Worm (Caenorhabditis elegans) whole organism, L4 larva: Measurements from ENCODE around the gene mdt-11.

Experiments used
- F44E2.7 ChIP-seq: fragments of 200-800 bp; sonication (Bioruptor generic); IDR thresholded peaks from 2 replicates; pipeline ENCODE4 v2.1.2; 2022; ENCODE audit warnings: missing genetic modification characterization, missing compliant biosample characterization
- T20F7.1 ChIP-seq: fragments of 200-800 bp; sonication (Bioruptor generic); optimal IDR thresholded peaks from 2 replicates; lab custom pipeline; 2018; ENCODE audit warnings: mild to moderate bottlenecking, missing genetic modification characterization, missing compliant biosample characterization
- Y48G9A.11 ChIP-seq: fragments of 200-800 bp; sonication (Bioruptor generic); IDR thresholded peaks from 2 replicates; pipeline ENCODE4 v1.3.6; 2022; ENCODE audit warnings: missing genetic modification reagents, missing genetic modification characterization, missing compliant biosample characterization
- ZK337.2 ChIP-seq: fragments of 200-800 bp; sonication (Bioruptor generic); IDR thresholded peaks from 2 replicates; pipeline ENCODE4 v1.3.6; 2022; ENCODE audit warnings: missing genetic modification reagents, missing genetic modification characterization, missing compliant biosample characterization
- aha-1 ChIP-seq: fragments of 150-350 bp; peaks from one replicate; lab custom pipeline; 2014; ENCODE audit warnings: missing biosample characterization, missing genetic modification characterization
- ama-1 ChIP-seq: fragments of 150-350 bp; optimal IDR thresholded peaks from 2 replicates; lab custom pipeline; 2014; ENCODE audit warnings: inconsistent platforms, mixed read lengths
- attf-4 ChIP-seq: sonication (generic microtip); optimal IDR thresholded peaks from 3 replicates; lab custom pipeline; 2017; ENCODE audit warnings: missing biosample characterization, missing genetic modification characterization
- ceh-28 ChIP-seq: fragments of 150-350 bp; optimal IDR thresholded peaks from 2 replicates; lab custom pipeline; 2014; ENCODE audit warnings: missing biosample characterization, missing genetic modification reagents, missing genetic modification characterization
- ceh-44 ChIP-seq: fragments of 200-800 bp; sonication (Bioruptor generic); IDR thresholded peaks from 2 replicates; pipeline ENCODE4 v1.3.6; 2022; ENCODE audit warnings: missing genetic modification reagents, missing genetic modification characterization, missing compliant biosample characterization
- cey-2 ChIP-seq: sonication (generic microtip); optimal IDR thresholded peaks from 3 replicates; lab custom pipeline; 2017; ENCODE audit warnings: missing genetic modification characterization, mild to moderate bottlenecking, missing compliant biosample characterization, antibody characterized with exemption, borderline replicate concordance; ENCODE audit not compliant: insufficient read depth
- ctbp-1 ChIP-seq: fragments of 200-800 bp; sonication (Bioruptor generic); IDR thresholded peaks from 2 replicates; pipeline ENCODE4 v1.3.6; 2022; ENCODE audit warnings: missing genetic modification reagents, missing genetic modification characterization, missing compliant biosample characterization
- dpl-1 ChIP-seq: fragments of 150-350 bp; optimal IDR thresholded peaks from 2 replicates; lab custom pipeline; 2014; ENCODE audit warnings: missing biosample characterization, missing genetic modification reagents, missing genetic modification characterization
- dve-1 ChIP-seq: sonication (generic microtip); optimal IDR thresholded peaks from 2 replicates; lab custom pipeline; 2017; ENCODE audit warnings: antibody characterized with exemption, mild to moderate bottlenecking, missing genetic modification characterization, missing compliant biosample characterization; ENCODE audit not compliant: insufficient read depth
- egl-27 ChIP-seq: sonication (generic microtip); optimal IDR thresholded peaks from 3 replicates; lab custom pipeline; 2017; ENCODE audit warnings: missing biosample characterization, missing genetic modification reagents, missing genetic modification characterization
- fos-1 ChIP-seq: fragments of 150-350 bp; optimal IDR thresholded peaks from 2 replicates; lab custom pipeline; 2014; ENCODE audit warnings: missing biosample characterization, missing genetic modification characterization
- hif-1 ChIP-seq, 2 experiments: sonication (generic microtip); optimal IDR thresholded peaks; 2 replicates each; lab custom pipeline; 2016 to 2017; ENCODE audit warnings: missing compliant biosample characterization in 2 of 2, missing genetic modification characterization in 2 of 2, missing genetic modification reagents in 2 of 2, missing genotype in 2 of 2, mild to moderate bottlenecking in 1 of 2
- lim-7 ChIP-seq: fragments of 200-800 bp; sonication (Bioruptor generic); IDR thresholded peaks from 2 replicates; pipeline ENCODE4 v1.3.6; 2022; ENCODE audit warnings: missing genetic modification characterization, missing compliant biosample characterization
- lin-29 ChIP-seq: fragments of 200-800 bp; sonication (Bioruptor generic); IDR thresholded peaks from 2 replicates; pipeline ENCODE4 v1.3.6; 2022; ENCODE audit warnings: missing genetic modification reagents, missing genetic modification characterization, missing compliant biosample characterization
- lin-38 ChIP-seq: fragments of 200-800 bp; sonication (Bioruptor generic); IDR thresholded peaks from 2 replicates; pipeline ENCODE4 v1.3.6; 2022; ENCODE audit warnings: missing genetic modification reagents, missing genetic modification characterization, missing compliant biosample characterization
- lin-39 ChIP-seq: fragments of 150-350 bp; optimal IDR thresholded peaks from 2 replicates; lab custom pipeline; 2014; ENCODE audit warnings: missing biosample characterization, missing genetic modification reagents, missing genetic modification characterization
- lir-3 ChIP-seq: sonication (generic microtip); optimal IDR thresholded peaks from 2 replicates; lab custom pipeline; 2016; ENCODE audit warnings: mild to moderate bottlenecking, missing genetic modification characterization, missing compliant biosample characterization
- lsy-2 ChIP-seq, 2 experiments: fragments of 150-350 bp in 1 of 2; sonication (generic microtip) in 1 of 2; optimal IDR thresholded peaks; 2 replicates each; lab custom pipeline; 2014 to 2017; ENCODE audit warnings: missing biosample characterization in 2 of 2, missing genetic modification characterization in 2 of 2
- mdl-1 ChIP-seq, 2 experiments: fragments of 150-350 bp in 1 of 2; sonication (generic microtip) in 1 of 2; optimal IDR thresholded peaks; 2 replicates each; lab custom pipeline; 2014 to 2017; ENCODE audit warnings: missing biosample characterization in 2 of 2, missing genetic modification characterization in 2 of 2
- mdt-29 ChIP-seq: fragments of 200-800 bp; sonication (Bioruptor generic); IDR thresholded peaks from 2 replicates; pipeline ENCODE4 v1.3.6; 2022; ENCODE audit warnings: missing genetic modification reagents, missing genetic modification characterization, missing compliant biosample characterization
- mes-2 ChIP-seq: sonication (generic microtip); optimal IDR thresholded peaks from 2 replicates; lab custom pipeline; 2016; ENCODE audit warnings: missing genotype, mild to moderate bottlenecking, missing genetic modification characterization, missing compliant biosample characterization; ENCODE audit not compliant: poor library complexity, severe bottlenecking
- mxl-3 ChIP-seq: fragments of 200-800 bp; sonication (Bioruptor generic); optimal IDR thresholded peaks from 2 replicates; lab custom pipeline; 2018; ENCODE audit warnings: mild to moderate bottlenecking, missing genetic modification characterization, missing compliant biosample characterization
- nhr-102 ChIP-seq: sonication (generic microtip); optimal IDR thresholded peaks from 2 replicates; lab custom pipeline; 2016; ENCODE audit warnings: mild to moderate bottlenecking, missing genetic modification characterization, moderate library complexity, missing compliant biosample characterization
- nhr-111 ChIP-seq: fragments of 200-800 bp; sonication (Bioruptor generic); optimal IDR thresholded peaks from 2 replicates; lab custom pipeline; 2018; ENCODE audit warnings: mild to moderate bottlenecking, missing genetic modification characterization, missing compliant biosample characterization
- nhr-237 ChIP-seq: sonication (generic microtip); optimal IDR thresholded peaks from 2 replicates; lab custom pipeline; 2017; ENCODE audit warnings: missing biosample characterization, missing genetic modification characterization
- nhr-28 ChIP-seq: fragments of 150-350 bp; optimal IDR thresholded peaks from 2 replicates; lab custom pipeline; 2014; ENCODE audit warnings: missing biosample characterization, missing genetic modification characterization
- nhr-6 ChIP-seq: fragments of 150-350 bp; optimal IDR thresholded peaks from 2 replicates; lab custom pipeline; 2014; ENCODE audit warnings: missing biosample characterization, missing genetic modification characterization
- nhr-76 ChIP-seq: fragments of 150-350 bp; optimal IDR thresholded peaks from 2 replicates; lab custom pipeline; 2014; ENCODE audit warnings: missing biosample characterization, missing genetic modification characterization
- pha-4 ChIP-seq, 2 experiments: fragments of 150-350 bp in 1 of 2; fragments of 200-800 bp in 1 of 2; sonication (Bioruptor generic) in 1 of 2; IDR thresholded peaks in 1 of 2; optimal IDR thresholded peaks in 1 of 2; 2 replicates each; pipeline versions ENCODE4 v1.3.6 to Lab custom; 2014 to 2022; ENCODE audit warnings: missing genetic modification characterization in 2 of 2, missing genetic modification reagents in 2 of 2, missing biosample characterization in 1 of 2, missing compliant biosample characterization in 1 of 2
- saeg-2 ChIP-seq: fragments of 200-800 bp; sonication (Bioruptor generic); IDR thresholded peaks from 2 replicates; pipeline ENCODE4 v1.3.6; 2022; ENCODE audit warnings: missing genetic modification reagents, missing genetic modification characterization, missing compliant biosample characterization
- skn-1 ChIP-seq: fragments of 150-350 bp; optimal IDR thresholded peaks from 2 replicates; lab custom pipeline; 2014; ENCODE audit warnings: missing biosample characterization, missing genetic modification characterization
- snpc-1.2 ChIP-seq: fragments of 200-800 bp; sonication (Bioruptor generic); IDR thresholded peaks from 2 replicates; pipeline ENCODE4 v1.3.6; 2022; ENCODE audit warnings: missing genetic modification reagents, missing genetic modification characterization, missing compliant biosample characterization
- tra-1 ChIP-seq: fragments of 200-800 bp; sonication (Bioruptor generic); IDR thresholded peaks from 2 replicates; pipeline ENCODE4 v1.3.6; 2022; ENCODE audit warnings: missing genetic modification reagents, missing genetic modification characterization, missing compliant biosample characterization
- zfp-2 ChIP-seq: sonication (generic microtip); optimal IDR thresholded peaks from 2 replicates; lab custom pipeline; 2016; ENCODE audit warnings: mild to moderate bottlenecking, missing genetic modification characterization, missing compliant biosample characterization
- ztf-7 ChIP-seq: fragments of 150-350 bp; optimal IDR thresholded peaks from 2 replicates; lab custom pipeline; 2014; ENCODE audit warnings: missing biosample characterization, missing genetic modification characterization

mdt-11 gene

ce11 chrIII:5018116-5018689 lies 2.8 kb upstream of the mdt-11 start, which contains the start of gene wip-1 (continued):
- TF ChIP-seq fos-1 (tag; lab: Kevin White, UChicago) (peak; percentile 44), pha-4 (GFP tag; IDR thresholded peaks at IDR 0.05; lab: Robert Waterston, UW) (peak; percentile 96), pha-4 (tag; optimal IDR thresholded peaks at IDR 0.05; lab: Kevin White, UChicago) (peak; percentile 73), ctbp-1 (GFP tag; lab: Robert Waterston, UW) (peak; percentile 96), lin-38 (peak; percentile 95), snpc-1.2 (peak; percentile 78), T20F7.1 (GFP tag; lab: Kevin White, UChicago) (peak; percentile 95), tra-1 (GFP tag; lab: Robert Waterston, UW) (peak; percentile 93), mdl-1 (tag; optimal IDR thresholded peaks at IDR 0.05; lab: Kevin White, UChicago) (peak; percentile 20 to 82), nhr-237 (tag; lab: Kevin White, UChicago) (peak; percentile 60), dve-1 (tag; lab: Kevin White, UChicago) (peak; percentile 100), zfp-2 (tag; lab: Kevin White, UChicago) (peak; percentile 85), attf-4 (tag; lab: Kevin White, UChicago) (peak; percentile 3), dpl-1 (GFP tag; lab: Kevin White, UChicago) (peak; percentile 95), mes-2 (tag; lab: Kevin White, UChicago) (peak; percentile 96), lin-29 (GFP tag; lab: Robert Waterston, UW) (peak; percentile 91), aha-1 (tag; lab: Kevin White, UChicago) (peak; percentile 100), lir-3 (tag; lab: Kevin White, UChicago) (peak; percentile 52)
- TF ChIP-seq, all 104 proteins: peak for 93

ce11 chrIII:5021689-5022088 lies 665 bp downstream of the mdt-11 start, which contains the start of gene R144.3:
R144.3 (plus strand) TSS chrIII:5021989.
- TF ChIP-seq nhr-76 (tag; lab: Kevin White, UChicago) (no peak), T20F7.1 (GFP tag; lab: Kevin White, UChicago) (no peak), ceh-28 (tag; lab: Kevin White, UChicago) (no peak), cey-2 (tag; lab: Kevin White, UChicago) (no peak), F44E2.7 (GFP tag; lab: Robert Waterston, UW) (no peak), aha-1 (tag; lab: Kevin White, UChicago) (no peak), nhr-111 (no peak), Y48G9A.11 (GFP tag; lab: Robert Waterston, UW) (no peak), skn-1 (tag; lab: Kevin White, UChicago) (no peak), mdt-29 (no peak), hif-1 (tag; optimal IDR thresholded peaks at IDR 0.05; lab: Kevin White, UChicago) (no peak), ZK337.2 (GFP tag; lab: Robert Waterston, UW) (no peak)

ce11 chrIII:5022964-5023363 lies 1.9 kb downstream of the mdt-11 start, which contains the start of gene R144.13:
R144.13 (plus strand) TSS chrIII:5023264.
- TF ChIP-seq ztf-7 (tag; lab: Kevin White, UChicago) = no peak
- peak; percentile 19 for TF ChIP-seq aha-1 (tag; lab: Kevin White, UChicago)
- no peak for TF ChIP-seq F44E2.7 (GFP tag; lab: Robert Waterston, UW)

- TF ChIP-seq nhr-6 (tag; lab: Kevin White, UChicago) (no peak), aha-1 (tag; lab: Kevin White, UChicago) (peak; percentile 92)
Observed at ce11 chrIII:5023642-5024041, 2.6 kb downstream of the mdt-11 start.

- no peak for TF ChIP-seq saeg-2
- no peak for TF ChIP-seq nhr-111
- TF ChIP-seq mxl-3 (GFP tag; lab: Kevin White, UChicago) = peak; percentile 81
- peak; percentile 24 to 65 for TF ChIP-seq lsy-2 (tag; optimal IDR thresholded peaks at IDR 0.05; lab: Kevin White, UChicago)
- TF ChIP-seq egl-27 (tag; lab: Kevin White, UChicago) = no peak
- TF ChIP-seq ama-1 (lab: Kevin White, UChicago) = peak; percentile 90
- no peak for TF ChIP-seq lin-39 (tag; lab: Kevin White, UChicago)
- TF ChIP-seq nhr-28 (tag; lab: Kevin White, UChicago) = peak; percentile 50
- no peak for TF ChIP-seq ceh-44 (GFP tag; lab: Robert Waterston, UW)
- TF ChIP-seq tra-1 (GFP tag; lab: Robert Waterston, UW) = no peak
- TF ChIP-seq lin-29 (GFP tag; lab: Robert Waterston, UW) = no peak
- TF ChIP-seq zfp-2 (tag; lab: Kevin White, UChicago) = no peak
- TF ChIP-seq lin-38 = peak; percentile 50
- TF ChIP-seq hif-1 (tag; optimal IDR thresholded peaks at IDR 0.05; lab: Kevin White, UChicago) = no peak
- no peak for TF ChIP-seq pha-4 (GFP tag; IDR thresholded peaks at IDR 0.05; lab: Robert Waterston, UW)
- TF ChIP-seq pha-4 (tag; optimal IDR thresholded peaks at IDR 0.05; lab: Kevin White, UChicago) = no peak
- no peak for TF ChIP-seq lim-7 (GFP tag; lab: Robert Waterston, UW)
- no peak for TF ChIP-seq ctbp-1 (GFP tag; lab: Robert Waterston, UW)
- peak; percentile 75 for TF ChIP-seq mes-2 (tag; lab: Kevin White, UChicago)
- no peak for TF ChIP-seq nhr-102 (tag; lab: Kevin White, UChicago)
Observed at ce11 chrIII:5024393-5024964, 3.5 kb downstream of the mdt-11 start, which contains the start of gene pcf-11. pcf-11 (plus strand) TSS chrIII:5024914.
